Worm (Caenorhabditis elegans): ENCODE results near the gene cfp-1.
A peak's percentile ranks its signal among the peaks of the same experiment; 100 is the strongest.

cfp-1 gene

DNA sequence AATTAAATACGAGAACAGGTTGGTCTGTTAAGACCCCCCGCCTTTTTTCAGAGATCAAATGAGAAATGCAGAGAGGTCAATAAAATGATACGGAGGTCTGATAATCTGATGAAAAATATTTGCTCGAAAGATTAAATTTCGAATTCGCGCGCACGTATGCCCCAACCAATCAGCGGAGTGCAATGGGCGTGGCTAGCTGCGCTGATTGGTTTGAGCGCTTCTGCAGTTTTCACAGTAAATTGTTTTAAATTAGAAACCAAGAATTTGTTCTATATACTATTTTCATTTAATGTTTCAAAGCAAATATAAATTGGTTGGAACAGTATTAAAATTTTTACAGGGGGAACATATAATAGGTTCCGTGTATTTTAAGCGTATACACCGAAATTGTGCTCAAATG lies 42.1 kb downstream of the cfp-1 start:
- TF ChIP-seq rbr-2 (tag; optimal IDR thresholded peaks at IDR 0.05), result no peak
- TF ChIP-seq nhr-42 (GFP tag; IDR thresholded peaks at IDR 0.05), result no peak
- no peak for TF ChIP-seq snpc-1.2 (GFP tag; IDR thresholded peaks at IDR 0.05)
- TF ChIP-seq nhr-25 (tag; optimal IDR thresholded peaks at IDR 0.05; ENCODE audit: borderline replicate concordance, insufficient read depth), result no peak
- TF ChIP-seq ceh-44 (GFP tag; IDR thresholded peaks at IDR 0.05), result no peak
- no peak for TF ChIP-seq ctbp-1 (GFP tag; IDR thresholded peaks at IDR 0.05)
- no peak for TF ChIP-seq F49E8.2 (tag; optimal IDR thresholded peaks at IDR 0.05; ENCODE audit: borderline replicate concordance)
- no peak for TF ChIP-seq nhr-102 (tag; optimal IDR thresholded peaks at IDR 0.05)
- no peak for TF ChIP-seq unc-39 (tag; optimal IDR thresholded peaks at IDR 0.05)
- TF ChIP-seq nhr-11 (tag; optimal IDR thresholded peaks at IDR 0.05), result no peak
- no peak for TF ChIP-seq skn-1 (tag; optimal IDR thresholded peaks at IDR 0.05)
- TF ChIP-seq ceh-62 (tag; optimal IDR thresholded peaks at IDR 0.05), result no peak
- TF ChIP-seq set-16 (GFP tag; IDR thresholded peaks at IDR 0.05), result no peak
- no peak for TF ChIP-seq fos-1 (tag; optimal IDR thresholded peaks at IDR 0.05)
- no peak for TF ChIP-seq ama-1 (optimal IDR thresholded peaks at IDR 0.05)
- no peak for TF ChIP-seq daf-16 (GFP tag; optimal IDR thresholded peaks at IDR 0.05)
- no peak for TF ChIP-seq daf-16 (tag; optimal IDR thresholded peaks at IDR 0.05)

DNA sequence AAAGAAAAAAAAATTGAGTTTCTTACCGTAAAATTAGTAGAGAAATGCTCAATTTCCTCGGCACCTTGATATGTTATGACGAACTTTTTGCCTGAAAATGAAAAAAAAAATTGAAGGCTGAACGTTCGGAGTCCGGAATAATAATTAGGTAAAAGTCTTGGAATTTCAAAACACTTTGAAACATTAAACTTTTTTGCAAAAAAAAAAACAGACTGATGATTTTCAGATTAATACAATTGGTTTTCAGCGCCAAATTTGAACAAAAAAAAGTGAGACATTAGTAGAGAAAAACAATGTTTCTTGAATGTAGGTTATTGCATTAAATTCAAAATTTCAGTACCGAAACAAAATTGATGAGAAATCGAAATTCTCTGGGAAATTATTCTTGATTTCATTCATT lies 46.7 kb downstream of the cfp-1 start, which contains the start of gene nkcc-1:
Gene nkcc-1 (minus strand): TSS at position 101 of the 400 bp plus-strand sequence.
- TF ChIP-seq tra-1 (GFP tag; IDR thresholded peaks at IDR 0.05), result no peak
- TF ChIP-seq php-3 (GFP tag; IDR thresholded peaks at IDR 0.05), result no peak
- no peak for TF ChIP-seq lim-7 (GFP tag; IDR thresholded peaks at IDR 0.05)
- no peak for TF ChIP-seq sdz-12 (GFP tag; optimal IDR thresholded peaks at IDR 0.05)
- no peak for TF ChIP-seq ctbp-1 (GFP tag; IDR thresholded peaks at IDR 0.05)
- TF ChIP-seq nhr-76 (tag; optimal IDR thresholded peaks at IDR 0.05), result no peak

DNA sequence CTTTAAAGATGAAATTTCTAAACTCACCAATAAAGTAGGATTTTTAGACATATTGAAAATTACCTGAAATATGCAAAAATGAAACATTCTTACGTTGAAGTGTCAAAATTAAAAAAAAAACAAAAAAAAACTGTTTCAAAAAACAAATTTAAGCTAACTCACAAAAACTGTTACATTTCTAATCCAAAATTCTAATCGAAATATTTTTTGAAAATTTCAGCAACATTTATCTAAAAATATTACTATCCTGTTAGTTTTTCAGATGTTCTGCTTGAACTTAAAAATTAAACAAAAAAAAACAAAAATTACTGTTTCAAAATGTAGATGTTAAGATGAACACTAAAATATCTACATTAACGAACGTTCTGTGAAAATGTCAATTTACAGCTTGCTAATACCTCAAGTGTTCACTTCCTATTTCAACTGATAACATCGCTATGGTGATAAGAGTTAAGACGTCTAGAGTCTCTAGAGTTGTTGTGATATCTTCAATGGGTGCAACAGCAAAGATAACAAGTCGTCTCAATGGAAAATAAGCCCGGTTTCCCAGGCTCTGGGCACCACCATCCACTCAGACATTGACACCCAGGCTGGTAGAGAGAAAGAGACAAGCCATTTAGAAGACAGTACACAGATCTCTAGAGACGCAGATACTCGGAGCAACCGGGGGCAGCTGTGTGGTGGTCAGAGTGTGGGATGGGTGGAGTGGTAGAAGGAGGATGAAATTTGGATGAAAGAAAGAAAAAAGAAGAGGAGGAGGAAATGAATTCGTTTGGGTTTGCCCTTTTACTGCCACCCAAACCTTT lies 50.8 kb downstream of the cfp-1 start, which contains the start of gene H12I19.115:
Gene H12I19.115 (minus strand): TSS at position 51 of the 806 bp plus-strand sequence.
- TF ChIP-seq pqm-1 (tag; optimal IDR thresholded peaks at IDR 0.05) (peak; percentile 60), ceh-44 (GFP tag; IDR thresholded peaks at IDR 0.05) (no peak), R02D3.7 (tag; optimal IDR thresholded peaks at IDR 0.05) (no peak), cey-2 (tag; optimal IDR thresholded peaks at IDR 0.05; ENCODE audit: borderline replicate concordance, insufficient read depth) (no peak), ceh-32 (tag; optimal IDR thresholded peaks at IDR 0.05; ENCODE audit: poor library complexity) (no peak), daf-16 (GFP tag; optimal IDR thresholded peaks at IDR 0.05) (no peak), daf-16 (tag; optimal IDR thresholded peaks at IDR 0.05) (peak; percentile 53)

DNA sequence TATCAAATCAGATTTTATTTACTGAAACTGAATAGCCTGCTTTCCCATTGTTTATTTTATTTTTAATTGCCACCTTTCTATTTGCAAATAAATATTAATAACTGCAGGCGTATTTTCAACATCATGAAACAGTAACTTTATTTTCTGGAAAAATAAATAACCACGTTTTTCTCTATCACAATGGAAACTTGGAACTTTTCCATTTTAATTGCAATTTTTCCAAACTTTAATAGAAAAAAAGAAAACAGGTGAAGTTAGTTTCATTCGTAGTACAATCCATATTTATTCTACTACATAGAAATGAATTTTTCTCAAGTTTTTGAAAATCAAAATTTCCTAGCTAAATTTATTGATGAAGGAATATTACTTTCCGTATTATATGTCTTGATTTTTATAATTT lies 51.9 kb downstream of the cfp-1 start, which contains the start of gene srz-42:
Gene srz-42 (plus strand): TSS at position 301 of the 400 bp plus-strand sequence.
- TF ChIP-seq hlh-11 (tag; optimal IDR thresholded peaks at IDR 0.05) (no peak), Y5F2A.4 (GFP tag; optimal IDR thresholded peaks at IDR 0.05) (no peak), daf-12 (tag; optimal IDR thresholded peaks at IDR 0.05) (no peak), spr-3 (GFP tag; optimal IDR thresholded peaks at IDR 0.05) (no peak), hlh-30 (tag; optimal IDR thresholded peaks at IDR 0.05; ENCODE audit: insufficient read depth) (no peak), ama-1 (optimal IDR thresholded peaks at IDR 0.05) (no peak), nhr-11 (tag; optimal IDR thresholded peaks at IDR 0.05) (no peak), saeg-2 (GFP tag; IDR thresholded peaks at IDR 0.05) (no peak), lin-15B (tag; optimal IDR thresholded peaks at IDR 0.05) (no peak), nhr-102 (tag; optimal IDR thresholded peaks at IDR 0.05) (no peak), nhr-10 (tag; optimal IDR thresholded peaks at IDR 0.05) (no peak)

All from whole organism, L4 larva.